Worm (Caenorhabditis elegans) whole organism, L1 larva: ENCODE data around the gene C09H5.7.

Experiments
- C04F5.9 ChIP-seq: sonication (generic microtip); optimal IDR thresholded peaks from 2 replicates; lab custom pipeline; 2016; ENCODE audit warnings: missing genetic modification characterization, missing compliant biosample characterization
- C34B4.2 ChIP-seq: sonication (generic microtip); optimal IDR thresholded peaks from 2 replicates; lab custom pipeline; 2017; ENCODE audit warnings: mild to moderate bottlenecking, missing genetic modification characterization, missing compliant biosample characterization
- aha-1 ChIP-seq: fragments of 150-350 bp; optimal IDR thresholded peaks from 2 replicates; lab custom pipeline; 2014; ENCODE audit warnings: missing biosample characterization, missing genetic modification characterization
- aly-2 ChIP-seq: fragments of 150-350 bp; optimal IDR thresholded peaks from 2 replicates; lab custom pipeline; 2014; ENCODE audit warnings: missing biosample characterization, missing genetic modification characterization
- blmp-1 ChIP-seq: fragments of 150-350 bp; optimal IDR thresholded peaks from 2 replicates; lab custom pipeline; 2014; ENCODE audit warnings: missing biosample characterization, missing genetic modification characterization
- ceh-63 ChIP-seq: fragments of 200-800 bp; sonication (Bioruptor generic); optimal IDR thresholded peaks from 2 replicates; lab custom pipeline; 2018; ENCODE audit warnings: mild to moderate bottlenecking, missing genetic modification characterization, missing compliant biosample characterization
- ceh-8 ChIP-seq: fragments of 200-800 bp; sonication (Bioruptor generic); optimal IDR thresholded peaks from 2 replicates; lab custom pipeline; 2018; ENCODE audit warnings: mild to moderate bottlenecking, missing genetic modification characterization, moderate library complexity, missing compliant biosample characterization
- ceh-82 ChIP-seq, 3 experiments: fragments of 150-350 bp in 1 of 3; sonication (generic microtip) in 2 of 3; optimal IDR thresholded peaks; 2 replicates each; lab custom pipeline; 2014 to 2017; ENCODE audit warnings: missing biosample characterization in 3 of 3, missing genetic modification characterization in 3 of 3
- ces-1 ChIP-seq: fragments of 150-350 bp; optimal IDR thresholded peaks from 2 replicates; lab custom pipeline; 2014; ENCODE audit warnings: missing biosample characterization, missing genetic modification reagents, missing genetic modification characterization
- dsc-1 ChIP-seq: sonication (generic microtip); optimal IDR thresholded peaks from 2 replicates; lab custom pipeline; 2016; ENCODE audit warnings: mild to moderate bottlenecking, missing genetic modification characterization, missing compliant biosample characterization
- efl-3 ChIP-seq: fragments of 200-800 bp; sonication (Bioruptor generic); optimal IDR thresholded peaks from 2 replicates; lab custom pipeline; 2018; ENCODE audit warnings: mild to moderate bottlenecking, missing genetic modification characterization, missing compliant biosample characterization
- elt-2 ChIP-seq: sonication (generic microtip); optimal IDR thresholded peaks from 2 replicates; lab custom pipeline; 2016; ENCODE audit warnings: missing genetic modification characterization, mild to moderate bottlenecking, inconsistent platforms, missing compliant biosample characterization, missing genetic modification reagents
- elt-3 ChIP-seq, 6 experiments: fragments of 150-350 bp in 1 of 6; sonication (generic microtip); optimal IDR thresholded peaks; 2 replicates each; lab custom pipeline; 2017 to 2018; ENCODE audit warnings: missing biosample characterization in 6 of 6, missing genetic modification characterization in 6 of 6, inconsistent platforms in 1 of 6
- fkh-10 ChIP-seq: sonication (generic microtip); optimal IDR thresholded peaks from 2 replicates; lab custom pipeline; 2017; ENCODE audit warnings: missing biosample characterization, missing genetic modification reagents, missing genetic modification characterization
- fkh-8 ChIP-seq: sonication (generic microtip); optimal IDR thresholded peaks from 2 replicates; lab custom pipeline; 2016; ENCODE audit warnings: mild to moderate bottlenecking, missing genetic modification characterization, missing compliant biosample characterization
- fos-1 ChIP-seq: fragments of 150-350 bp; optimal IDR thresholded peaks from 2 replicates; lab custom pipeline; 2014; ENCODE audit warnings: missing biosample characterization, missing genetic modification characterization
- hlh-4 ChIP-seq: sonication (generic microtip); optimal IDR thresholded peaks from 2 replicates; lab custom pipeline; 2016; ENCODE audit warnings: mild to moderate bottlenecking, missing genetic modification characterization, missing compliant biosample characterization
- hpl-2 ChIP-seq: fragments of 150-350 bp; optimal IDR thresholded peaks from 2 replicates; lab custom pipeline; 2014; ENCODE audit warnings: missing biosample characterization, missing genetic modification reagents, missing genetic modification characterization
- lin-35 ChIP-seq, 2 experiments: fragments of 150-350 bp; optimal IDR thresholded peaks; 2 replicates each; lab custom pipeline; 2014; ENCODE audit warnings: missing biosample characterization in 2 of 2, missing genetic modification characterization in 2 of 2, missing genetic modification reagents in 2 of 2
- mdl-1 ChIP-seq, 2 experiments: fragments of 150-350 bp; optimal IDR thresholded peaks; 2 replicates each; lab custom pipeline; 2014 to 2017; ENCODE audit warnings: missing biosample characterization in 2 of 2, missing genetic modification characterization in 2 of 2, inconsistent platforms in 1 of 2
- mef-2 ChIP-seq: fragments of 150-350 bp; optimal IDR thresholded peaks from 2 replicates; lab custom pipeline; 2014; ENCODE audit warnings: missing biosample characterization, missing genetic modification characterization
- nhr-19 ChIP-seq: fragments of 200-800 bp; sonication (Bioruptor generic); conservative IDR thresholded peaks from 2 replicates; pipeline ENCODE4 v1.3.6; 2022; ENCODE audit warnings: missing genetic modification characterization, missing compliant biosample characterization
- nhr-20 ChIP-seq: sonication (generic microtip); optimal IDR thresholded peaks from 2 replicates; lab custom pipeline; 2016; ENCODE audit warnings: mild to moderate bottlenecking, missing genetic modification characterization, missing compliant biosample characterization
- nhr-28 ChIP-seq: fragments of 150-350 bp; optimal IDR thresholded peaks from 2 replicates; lab custom pipeline; 2014; ENCODE audit warnings: missing biosample characterization, missing genetic modification characterization
- nhr-76 ChIP-seq: sonication (generic microtip); optimal IDR thresholded peaks from 2 replicates; lab custom pipeline; 2017; ENCODE audit warnings: missing biosample characterization, missing genetic modification characterization
- nhr-84 ChIP-seq: sonication (generic microtip); optimal IDR thresholded peaks from 2 replicates; lab custom pipeline; 2017; ENCODE audit warnings: missing biosample characterization, missing genetic modification characterization
- nhr-85 ChIP-seq: sonication (generic microtip); peaks from one replicate; lab custom pipeline; 2016; ENCODE audit warnings: missing genetic modification characterization, inconsistent platforms, missing compliant biosample characterization
- snpc-4 ChIP-seq: fragments of 150-350 bp; optimal IDR thresholded peaks from 2 replicates; lab custom pipeline; 2014; ENCODE audit warnings: missing biosample characterization, missing genetic modification characterization
- sox-4 ChIP-seq: sonication (generic microtip); optimal IDR thresholded peaks from 2 replicates; lab custom pipeline; 2016; ENCODE audit warnings: missing genetic modification characterization, missing compliant biosample characterization
- unc-30 ChIP-seq: sonication (generic microtip); optimal IDR thresholded peaks from 2 replicates; lab custom pipeline; 2017; ENCODE audit warnings: missing biosample characterization, missing genetic modification characterization
- unc-86 ChIP-seq: sonication (generic microtip); optimal IDR thresholded peaks from 2 replicates; lab custom pipeline; 2016; ENCODE audit warnings: missing genetic modification characterization, missing compliant biosample characterization
- xbp-1 ChIP-seq: sonication (generic microtip); optimal IDR thresholded peaks from 2 replicates; lab custom pipeline; 2016; ENCODE audit warnings: missing genetic modification characterization, missing compliant biosample characterization
- zag-1 ChIP-seq: fragments of 150-350 bp; optimal IDR thresholded peaks from 2 replicates; lab custom pipeline; 2014; ENCODE audit warnings: missing biosample characterization, missing genetic modification characterization
- ztf-11 ChIP-seq, 2 experiments: sonication (generic microtip); optimal IDR thresholded peaks; 2 replicates each; lab custom pipeline; 2016 to 2017; ENCODE audit warnings: missing genetic modification characterization in 2 of 2, missing biosample characterization in 1 of 2, missing compliant biosample characterization in 1 of 2
- ztf-4 ChIP-seq: fragments of 150-350 bp; optimal IDR thresholded peaks from 2 replicates; lab custom pipeline; 2014; ENCODE audit warnings: missing biosample characterization, missing genetic modification characterization

The C09H5.7 gene

ce11 chrV:8075712-8076111, 9.3 kb downstream of the C09H5.7 start, which contains the start of gene catp-3:
catp-3 (plus strand) TSS chrV:8076012.
- no peak for TF ChIP-seq ceh-82 (tag; optimal IDR thresholded peaks at IDR 0.05; lab: Kevin White, UChicago)
- TF ChIP-seq ztf-11 (tag; optimal IDR thresholded peaks at IDR 0.05; lab: Kevin White, UChicago): no peak
- TF ChIP-seq mdl-1 (tag; optimal IDR thresholded peaks at IDR 0.05; lab: Kevin White, UChicago): no peak
- TF ChIP-seq fos-1 (tag; lab: Kevin White, UChicago): no peak
- no peak for TF ChIP-seq fkh-10 (GFP tag; lab: Kevin White, UChicago)
- TF ChIP-seq nhr-28 (tag; lab: Kevin White, UChicago): no peak
- no peak for TF ChIP-seq aly-2 (tag; lab: Kevin White, UChicago)
- no peak for TF ChIP-seq unc-86 (tag; lab: Kevin White, UChicago)
- no peak for TF ChIP-seq ztf-4 (tag; lab: Kevin White, UChicago)
- TF ChIP-seq nhr-76 (tag; lab: Kevin White, UChicago): no peak

DNA sequence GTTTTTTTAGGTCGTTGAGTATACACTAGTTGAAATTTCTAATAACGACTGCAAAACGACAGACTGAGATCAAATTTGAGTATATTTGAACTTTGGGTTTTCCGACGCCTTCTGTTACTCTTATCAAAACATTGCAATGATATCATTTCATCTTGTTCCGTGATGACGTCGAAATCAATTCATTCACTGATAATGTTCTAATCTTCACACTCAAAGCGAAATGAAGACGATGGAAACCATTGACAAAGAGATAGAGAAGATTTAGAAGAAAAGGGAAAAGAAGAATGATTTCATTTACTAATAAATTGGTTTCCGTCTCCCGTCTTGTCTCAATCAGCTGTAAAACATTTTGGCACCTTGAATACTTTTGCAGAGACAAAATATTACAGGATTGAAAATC, 11.9 kb downstream of the C09H5.7 start:
- no peak for TF ChIP-seq elt-2 (tag; lab: Kevin White, UChicago)
- peak in 5 of 6 experiments; percentile 78 to 89 (median 86) for TF ChIP-seq elt-3 (tag; optimal IDR thresholded peaks at IDR 0.05; lab: Kevin White, UChicago)
- TF ChIP-seq blmp-1: peak; percentile 89
- TF ChIP-seq C34B4.2: no peak
- no peak for TF ChIP-seq unc-30 (tag; lab: Kevin White, UChicago)
- no peak for TF ChIP-seq ceh-63 (GFP tag; lab: Kevin White, UChicago)
- peak; percentile 85 for TF ChIP-seq nhr-85 (tag; lab: Kevin White, UChicago)
- no peak for TF ChIP-seq nhr-76 (tag; lab: Kevin White, UChicago)
- no peak for TF ChIP-seq zag-1 (tag; lab: Kevin White, UChicago)
- TF ChIP-seq dsc-1 (tag; lab: Kevin White, UChicago): peak; percentile 56
- TF ChIP-seq nhr-20 (tag; lab: Kevin White, UChicago): peak; percentile 29
- TF ChIP-seq, all 84 proteins: peak for 5

ce11 chrV:8072047-8072446, 13.0 kb downstream of the C09H5.7 start, which contains the start of gene str-144:
str-144 (minus strand) TSS chrV:8072147.
- no peak for TF ChIP-seq ces-1 (GFP tag; lab: Kevin White, UChicago)
- TF ChIP-seq mdl-1 (tag; optimal IDR thresholded peaks at IDR 0.05; lab: Kevin White, UChicago): no peak
- TF ChIP-seq C04F5.9 (tag; lab: Kevin White, UChicago): no peak
- TF ChIP-seq dsc-1 (tag; lab: Kevin White, UChicago): peak; percentile 15
- TF ChIP-seq xbp-1: no peak

ce11 chrV:8069637-8070036, 15.4 kb downstream of the C09H5.7 start, which contains the start of gene str-143:
str-143 (minus strand) TSS chrV:8069737.
- TF ChIP-seq C04F5.9 (tag; lab: Kevin White, UChicago): no peak

ce11 chrV:8067800-8068199, 17.2 kb downstream of the C09H5.7 start, which contains the start of gene str-140:
str-140 (minus strand) TSS chrV:8067900.
- TF ChIP-seq hlh-4 (tag; lab: Kevin White, UChicago) (no peak), fkh-8 (no peak), nhr-28 (tag; lab: Kevin White, UChicago) (no peak), mef-2 (tag; lab: Kevin White, UChicago) (no peak), efl-3 (GFP tag; lab: Kevin White, UChicago) (no peak), aha-1 (tag; lab: Kevin White, UChicago) (no peak), nhr-19 (GFP tag; lab: Robert Waterston, UW) (no peak), hpl-2 (no peak), sox-4 (tag; lab: Kevin White, UChicago) (no peak), ceh-8 (GFP tag; lab: Kevin White, UChicago) (no peak), snpc-4 (no peak), lin-35 (GFP tag; optimal IDR thresholded peaks at IDR 0.05; lab: Kevin White, UChicago) (no peak), nhr-84 (tag; lab: Kevin White, UChicago) (no peak), ceh-63 (GFP tag; lab: Kevin White, UChicago) (no peak)
